Fruit fly (Drosophila melanogaster) whole organism, embryonic: ENCODE measurements around the gene IA-2.

Source experiments
- Atf-2 ChIP-seq: fragments of 200-800 bp; sonication (Bioruptor generic); optimal IDR thresholded peaks from 2 replicates; lab custom pipeline; 2016; ENCODE audit warnings: missing biosample characterization, missing genetic modification characterization
- B-H2 ChIP-seq: fragments of 200-800 bp; sonication (Bioruptor generic); optimal IDR thresholded peaks from 2 replicates; lab custom pipeline; 2018; ENCODE audit warnings: missing biosample characterization, mild to moderate bottlenecking, missing genetic modification characterization
- Bteb2 ChIP-seq: fragments of 200-800 bp; sonication (Bioruptor generic); optimal IDR thresholded peaks from 2 replicates; lab custom pipeline; 2016; ENCODE audit warnings: missing biosample characterization, missing genetic modification characterization
- CG10321 ChIP-seq: fragments of 200-800 bp; sonication (Bioruptor generic); IDR thresholded peaks from 2 replicates; pipeline ENCODE4 v1.3.6; 2022; ENCODE audit warnings: missing biosample characterization, missing genetic modification characterization
- CG10462 ChIP-seq: fragments of 200-800 bp; sonication (Bioruptor generic); optimal IDR thresholded peaks from 2 replicates; lab custom pipeline; 2016; ENCODE audit warnings: missing biosample characterization, missing genetic modification characterization
- CG14050 ChIP-seq: fragments of 200-800 bp; sonication (Bioruptor generic); IDR thresholded peaks from 3 replicates; pipeline ENCODE4 v1.3.6; 2022; ENCODE audit warnings: missing biosample characterization, missing genetic modification characterization
- CG14441 ChIP-seq: fragments of 200-800 bp; sonication (Bioruptor generic); IDR thresholded peaks from 2 replicates; pipeline ENCODE4 v1.3.6; 2022; ENCODE audit warnings: missing biosample characterization, missing genetic modification characterization
- CG15479 ChIP-seq: fragments of 200-800 bp; sonication (Bioruptor generic); optimal IDR thresholded peaks from 3 replicates; lab custom pipeline; 2019; ENCODE audit warnings: missing biosample characterization, mild to moderate bottlenecking, missing genetic modification characterization, moderate library complexity
- CG17328 ChIP-seq: fragments of 200-800 bp; sonication (Bioruptor generic); IDR thresholded peaks from 2 replicates; pipeline ENCODE4 v1.3.6; 2022; ENCODE audit warnings: missing biosample characterization, missing genetic modification characterization
- CG2120 ChIP-seq: fragments of 200-800 bp; sonication (Bioruptor generic); optimal IDR thresholded peaks from 3 replicates; lab custom pipeline; 2016; ENCODE audit warnings: missing biosample characterization, missing genetic modification characterization
- CG30431 ChIP-seq: fragments of 200-800 bp; sonication (Bioruptor generic); optimal IDR thresholded peaks from 2 replicates; lab custom pipeline; 2017; ENCODE audit warnings: missing biosample characterization, missing genetic modification characterization
- CG31224 ChIP-seq: fragments of 200-800 bp; sonication (Bioruptor generic); IDR thresholded peaks from 2 replicates; pipeline ENCODE4 v1.3.6; 2022; ENCODE audit warnings: missing biosample characterization, missing genetic modification characterization
- CG32532 ChIP-seq: fragments of 200-800 bp; sonication (Bioruptor generic); IDR thresholded peaks from 2 replicates; pipeline ENCODE4 v1.3.6; 2022; ENCODE audit warnings: missing biosample characterization, missing genetic modification characterization
- CG4730 ChIP-seq: fragments of 200-800 bp; sonication (Bioruptor generic); IDR thresholded peaks from 2 replicates; pipeline ENCODE4 v1.3.6; 2022; ENCODE audit warnings: missing biosample characterization, missing genetic modification characterization
- CG8290 ChIP-seq, 3 experiments: fragments of 200-800 bp; sonication (Bioruptor generic); optimal IDR thresholded peaks; 2 replicates each; lab custom pipeline; 2016 to 2019; ENCODE audit warnings: missing biosample characterization in 3 of 3, missing genetic modification characterization in 3 of 3, mild to moderate bottlenecking in 2 of 3, moderate library complexity in 1 of 3
- CG9215 ChIP-seq: fragments of 200-800 bp; sonication (Bioruptor generic); IDR thresholded peaks from 2 replicates; pipeline ENCODE4 v1.3.6; 2022; ENCODE audit warnings: missing biosample characterization, missing genetic modification characterization
- CG9932 ChIP-seq: fragments of 200-800 bp; sonication (Bioruptor generic); IDR thresholded peaks from 2 replicates; pipeline ENCODE4 v1.3.6; 2022; ENCODE audit warnings: missing biosample characterization, missing genetic modification characterization
- Elba2 ChIP-seq: fragments of 200-800 bp; sonication (Bioruptor generic); optimal IDR thresholded peaks from 3 replicates; lab custom pipeline; 2016; ENCODE audit warnings: missing biosample characterization, missing genetic modification characterization
- Ets65A ChIP-seq: fragments of 200-800 bp; sonication (Bioruptor generic); peaks from one replicate; lab custom pipeline; 2016; ENCODE audit warnings: missing biosample characterization, missing genetic modification characterization
- Gug ChIP-seq: fragments of 200-800 bp; sonication (Bioruptor generic); IDR thresholded peaks from 4 replicates; pipeline ENCODE4 v1.3.6; 2022; ENCODE audit warnings: missing biosample characterization, missing genetic modification characterization
- Lpt ChIP-seq: fragments of >200 bp; optimal IDR thresholded peaks from 2 replicates; lab custom pipeline; 2018; ENCODE audit warnings: missing biosample characterization, missing genetic modification characterization
- MBD-R2 ChIP-seq: fragments of 200-800 bp; sonication (Bioruptor generic); IDR thresholded peaks from 2 replicates; pipeline ENCODE4 v1.3.6; 2022; ENCODE audit warnings: missing biosample characterization, missing genetic modification characterization
- Med ChIP-seq: fragments of 200-800 bp; sonication (Bioruptor generic); peaks from one replicate; lab custom pipeline; 2016; ENCODE audit warnings: missing biosample characterization, missing genetic modification characterization, mild to moderate bottlenecking, inconsistent platforms, moderate library complexity
- PHDP ChIP-seq: fragments of 200-800 bp; sonication (Bioruptor generic); optimal IDR thresholded peaks from 3 replicates; lab custom pipeline; 2018; ENCODE audit warnings: missing biosample characterization, mild to moderate bottlenecking, missing genetic modification characterization, moderate library complexity
- Sry-δ ChIP-seq: fragments of 200-800 bp; sonication (Bioruptor generic); optimal IDR thresholded peaks from 2 replicates; lab custom pipeline; 2016; ENCODE audit warnings: missing biosample characterization, missing genetic modification characterization
- amos ChIP-seq: fragments of 200-800 bp; sonication (Bioruptor generic); IDR thresholded peaks from 2 replicates; pipeline ENCODE4 v1.3.6; 2022; ENCODE audit warnings: missing biosample characterization, missing genetic modification characterization; ENCODE audit not compliant: partially characterized antibody
- br ChIP-seq: fragments of >200 bp; optimal IDR thresholded peaks from 2 replicates; lab custom pipeline; 2017
- caup ChIP-seq: fragments of 200-800 bp; sonication (Bioruptor generic); optimal IDR thresholded peaks from 3 replicates; lab custom pipeline; 2017; ENCODE audit warnings: missing biosample characterization, mild to moderate bottlenecking, missing genetic modification characterization, moderate library complexity; ENCODE audit not compliant: severe bottlenecking
- disco-r ChIP-seq: fragments of 200-800 bp; sonication (Bioruptor generic); optimal IDR thresholded peaks from 2 replicates; lab custom pipeline; 2016; ENCODE audit warnings: missing biosample characterization, missing genetic modification characterization
- fru ChIP-seq: fragments of >200 bp; optimal IDR thresholded peaks from 2 replicates; lab custom pipeline; 2017
- hbn ChIP-seq: fragments of 200-800 bp; sonication (Bioruptor generic); IDR thresholded peaks from 2 replicates; pipeline ENCODE4 v1.3.6; 2022; ENCODE audit warnings: missing biosample characterization, missing genetic modification characterization; ENCODE audit not compliant: partially characterized antibody
- jigr1 ChIP-seq: fragments of 200-800 bp; sonication (Bioruptor generic); IDR thresholded peaks from 3 replicates; pipeline ENCODE4 v1.3.6; 2022; ENCODE audit warnings: missing biosample characterization, missing genetic modification characterization
- kah ChIP-seq: fragments of 200-800 bp; sonication (Bioruptor generic); optimal IDR thresholded peaks from 2 replicates; lab custom pipeline; 2018; ENCODE audit warnings: missing biosample characterization, mild to moderate bottlenecking, missing genetic modification characterization
- ken ChIP-seq: fragments of 200-800 bp; sonication (Bioruptor generic); IDR thresholded peaks from 3 replicates; pipeline ENCODE4 v1.3.6; 2022; ENCODE audit warnings: missing biosample characterization, missing genetic modification characterization
- lab ChIP-seq: fragments of 200-800 bp; sonication (Bioruptor generic); optimal IDR thresholded peaks from 3 replicates; lab custom pipeline; 2017; ENCODE audit warnings: missing biosample characterization, missing genetic modification characterization, mild to moderate bottlenecking, moderate library complexity, missing genetic modification reagents
- mld ChIP-seq: fragments of 200-800 bp; sonication (Bioruptor generic); IDR thresholded peaks from 3 replicates; pipeline ENCODE4 v1.3.6; 2022; ENCODE audit warnings: missing biosample characterization, missing genetic modification characterization; ENCODE audit not compliant: partially characterized antibody
- pros ChIP-seq: fragments of 200-800 bp; sonication (Bioruptor generic); optimal IDR thresholded peaks from 3 replicates; lab custom pipeline; 2019; ENCODE audit warnings: missing biosample characterization, mild to moderate bottlenecking, missing genetic modification characterization, moderate library complexity
- ranshi ChIP-seq: fragments of 200-800 bp; sonication (Bioruptor generic); IDR thresholded peaks from 2 replicates; pipeline ENCODE4 v1.3.6; 2022; ENCODE audit warnings: missing biosample characterization, missing genetic modification characterization
- row ChIP-seq: fragments of 200-800 bp; sonication (Bioruptor generic); IDR thresholded peaks from 3 replicates; pipeline ENCODE4 v1.3.6; 2022; ENCODE audit warnings: missing biosample characterization, missing genetic modification characterization
- sens-2 ChIP-seq: fragments of 200-800 bp; sonication (Bioruptor generic); IDR thresholded peaks from 2 replicates; pipeline ENCODE4 v1.3.6; 2022; ENCODE audit warnings: missing biosample characterization, missing genetic modification characterization
- sisA ChIP-seq: fragments of 200-800 bp; sonication (Bioruptor generic); IDR thresholded peaks from 2 replicates; pipeline ENCODE4 v1.3.6; 2022; ENCODE audit warnings: missing biosample characterization, missing genetic modification characterization

The IA-2 gene

DNA sequence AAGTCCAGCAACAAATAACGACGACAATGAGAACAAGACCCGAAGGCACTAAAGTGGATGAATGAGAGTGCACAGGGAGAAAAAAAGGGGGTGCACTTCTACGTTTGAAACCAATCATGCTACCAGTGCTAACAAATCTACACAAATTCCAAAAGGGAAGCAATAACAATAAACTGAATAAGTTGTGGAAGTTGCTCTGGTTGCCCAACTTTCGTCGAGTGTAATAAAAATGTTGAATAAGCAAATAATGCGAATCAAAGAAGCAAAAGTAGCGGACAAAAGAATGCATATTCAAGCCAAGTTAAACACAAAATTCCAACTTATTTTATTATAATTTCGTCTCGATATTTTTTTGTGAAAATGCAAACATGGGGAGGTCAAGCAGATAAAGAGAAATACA is 43.8 kb upstream of the IA-2 start (continued):
- TF ChIP-seq ken (GFP tag; lab: Robert Waterston, UW): no peak
- TF ChIP-seq CG17328 (GFP tag; lab: Robert Waterston, UW): 0 out of 2 replicates have a peak, but pooled peaks have one; percentile 13
- no peak for TF ChIP-seq br (lab: Kevin White, UChicago)
- TF ChIP-seq Atf-2: no peak
- TF ChIP-seq ranshi (GFP tag; lab: Robert Waterston, UW): 0 out of 2 replicates have a peak, but pooled peaks have one; percentile 17
- TF ChIP-seq CG31224: no peak
- no peak for TF ChIP-seq kah (GFP tag; lab: Kevin White, UChicago)
- TF ChIP-seq caup (GFP tag; lab: Kevin White, UChicago): no peak
- TF ChIP-seq hbn (GFP tag; lab: Robert Waterston, UW): no peak
- TF ChIP-seq row (GFP tag; lab: Robert Waterston, UW): 0 out of 3 replicates have a peak, but pooled peaks have one; percentile 20
- TF ChIP-seq jigr1 (GFP tag; lab: Robert Waterston, UW): no peak
- TF ChIP-seq CG8290 (GFP tag; optimal IDR thresholded peaks at IDR 0.05; lab: Kevin White, UChicago): no peak
- no peak for TF ChIP-seq CG8290 (tag; optimal IDR thresholded peaks at IDR 0.05; lab: Kevin White, UChicago)
- no peak for TF ChIP-seq pros
- TF ChIP-seq amos (GFP tag; lab: Robert Waterston, UW): no peak
- no peak for TF ChIP-seq Lpt (GFP tag; lab: Kevin White, UChicago)
- 0 out of 2 replicates have a peak, but pooled peaks have one; percentile 7 for TF ChIP-seq MBD-R2
- peak; percentile 2 for TF ChIP-seq lab (GFP tag; lab: Kevin White, UChicago)
- no peak for TF ChIP-seq Elba2 (GFP tag; lab: Kevin White, UChicago)

DNA sequence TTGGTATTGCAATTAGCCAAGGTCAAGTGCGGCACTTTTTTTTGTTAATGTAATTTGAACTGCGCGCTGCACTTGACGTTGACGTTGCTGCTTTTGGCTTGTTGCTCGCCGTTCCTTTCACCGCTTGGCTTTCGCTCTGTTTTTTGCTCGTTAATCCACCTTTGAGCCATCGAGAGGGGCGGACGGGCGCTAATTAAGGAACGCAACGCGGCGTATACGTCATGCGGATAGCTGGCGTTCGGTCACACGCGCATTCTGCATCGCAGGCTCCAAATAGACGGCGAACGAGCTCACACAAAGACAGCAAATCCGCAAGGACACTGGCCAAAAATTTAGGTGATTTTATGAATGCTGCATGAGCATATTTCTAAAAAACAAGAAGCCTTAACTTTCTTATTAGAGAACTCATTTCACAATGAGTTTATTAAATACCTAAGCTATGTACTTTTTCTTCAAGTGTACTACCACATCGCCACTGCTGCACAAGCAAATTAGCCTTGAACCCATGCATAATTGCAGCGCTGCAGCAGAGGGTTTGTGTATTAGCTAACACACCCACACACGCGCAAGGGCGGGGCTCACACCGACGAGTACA is 38.6 kb upstream of the IA-2 start:
- TF ChIP-seq CG10462 (GFP tag; lab: Kevin White, UChicago) (no peak), CG9932 (0 out of 2 replicates have a peak, but pooled peaks have one; percentile 12), Bteb2 (no peak), Gug (GFP tag; lab: Robert Waterston, UW) (0 out of 4 replicates have a peak, but pooled peaks have one; percentile 1), B-H2 (GFP tag; lab: Kevin White, UChicago) (no peak), CG14441 (GFP tag; lab: Robert Waterston, UW) (peak; percentile 6; the same call in 1 of the 2 replicates), sisA (GFP tag; lab: Robert Waterston, UW) (0 out of 2 replicates have a peak, but pooled peaks have one; percentile 28), Med (GFP tag; lab: Kevin White, UChicago) (peak; percentile 77), CG4730 (GFP tag; lab: Robert Waterston, UW) (no peak), CG10321 (GFP tag; lab: Robert Waterston, UW) (no peak), CG15479 (GFP tag; lab: Kevin White, UChicago) (peak; percentile 22), PHDP (tag; lab: Kevin White, UChicago) (no peak), CG14050 (GFP tag; lab: Robert Waterston, UW) (no peak), mld (GFP tag; lab: Robert Waterston, UW) (no peak), Sry-δ (GFP tag; lab: Kevin White, UChicago) (no peak), Ets65A (GFP tag; lab: Kevin White, UChicago) (peak; percentile 78), CG32532 (GFP tag; lab: Robert Waterston, UW) (0 out of 2 replicates have a peak, but pooled peaks have one; percentile 22), CG9215 (GFP tag; lab: Robert Waterston, UW) (no peak), sens-2 (GFP tag; lab: Robert Waterston, UW) (no peak), fru (no peak), disco-r (GFP tag; lab: Kevin White, UChicago) (no peak), CG2120 (GFP tag; lab: Kevin White, UChicago) (no peak), CG30431 (GFP tag; lab: Kevin White, UChicago) (peak; percentile 6)
